Fruit fly (Drosophila melanogaster) whole organism: ENCODE results near the gene CG15308.

Experiments
- CG8478 ChIP-seq: fragments of >200 bp; optimal IDR thresholded peaks from 2 replicates; lab custom pipeline; 2018; ENCODE audit warnings: inconsistent platforms
- Dll ChIP-seq: fragments of >200 bp; optimal IDR thresholded peaks from 2 replicates; lab custom pipeline; 2017
- EcR ChIP-seq, 2 experiments: fragments of >200 bp; optimal IDR thresholded peaks; 2 replicates each; lab custom pipeline; 2017; ENCODE audit warnings: missing biosample characterization in 2 of 2, missing genetic modification characterization in 2 of 2, missing genetic modification reagents in 2 of 2
- pan ChIP-seq: fragments of >200 bp; optimal IDR thresholded peaks from 2 replicates; lab custom pipeline; 2017
- psq ChIP-seq: fragments of >200 bp; optimal IDR thresholded peaks from 2 replicates; lab custom pipeline; 2017
- usp ChIP-seq: fragments of >200 bp; optimal IDR thresholded peaks from 2 replicates; lab custom pipeline; 2017; ENCODE audit warnings: missing biosample characterization, missing genetic modification characterization, mixed read lengths

Gene CG15308

dm6 chrX:10244763-10245162 lies 25.8 kb upstream of the CG15308 start:
- TF ChIP-seq EcR (GFP tag; optimal IDR thresholded peaks at IDR 0.05; lab: Kevin White, UChicago) (no peak), Dll (lab: Kevin White, UChicago) (no peak), pan (no peak), usp (GFP tag; lab: Kevin White, UChicago) (no peak), psq (lab: Kevin White, UChicago) (no peak), CG8478 (lab: Kevin White, UChicago) (no peak)

DNA sequence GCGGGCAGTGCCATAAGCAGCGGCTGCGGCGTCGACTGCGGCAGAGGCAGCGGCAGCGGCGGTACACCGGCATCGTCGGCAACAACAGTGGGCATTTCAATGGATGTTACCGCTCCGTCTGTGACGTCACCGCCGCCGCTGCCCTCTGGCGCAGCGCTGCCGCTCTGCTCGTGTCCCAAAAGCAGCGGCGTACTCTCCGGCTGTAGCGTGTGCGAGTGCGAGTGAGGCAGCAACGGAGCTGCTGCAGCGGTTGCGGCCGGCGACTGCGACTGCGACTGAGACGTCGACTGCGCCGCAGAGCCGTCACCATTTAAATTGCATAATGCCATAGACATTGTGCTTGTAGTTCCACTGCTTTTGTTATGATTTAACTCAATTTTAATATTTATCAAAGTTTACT lies 24.6 kb upstream of the CG15308 start:
- TF ChIP-seq pan: no peak
- no peak for TF ChIP-seq Dll (lab: Kevin White, UChicago)
- no peak for TF ChIP-seq EcR (GFP tag; optimal IDR thresholded peaks at IDR 0.05; lab: Kevin White, UChicago)
- TF ChIP-seq usp (GFP tag; lab: Kevin White, UChicago): no peak
- no peak for TF ChIP-seq psq (lab: Kevin White, UChicago)
- no peak for TF ChIP-seq CG8478 (lab: Kevin White, UChicago)

- TF ChIP-seq EcR (GFP tag; optimal IDR thresholded peaks at IDR 0.05; lab: Kevin White, UChicago): no peak
- TF ChIP-seq Dll (lab: Kevin White, UChicago): no peak
- no peak for TF ChIP-seq CG8478 (lab: Kevin White, UChicago)
- no peak for TF ChIP-seq psq (lab: Kevin White, UChicago)
- TF ChIP-seq pan: no peak
- no peak for TF ChIP-seq usp (GFP tag; lab: Kevin White, UChicago)
Observed at dm6 chrX:10242883-10243282, 23.9 kb upstream of the CG15308 start.

- TF ChIP-seq EcR (GFP tag; optimal IDR thresholded peaks at IDR 0.05; lab: Kevin White, UChicago) (no peak), Dll (lab: Kevin White, UChicago) (no peak), pan (no peak), usp (GFP tag; lab: Kevin White, UChicago) (no peak), CG8478 (lab: Kevin White, UChicago) (no peak), psq (lab: Kevin White, UChicago) (no peak)
Observed at dm6 chrX:10241919-10242318, 23.0 kb upstream of the CG15308 start.

dm6 chrX:10234024-10234520 lies 15.1 kb upstream of the CG15308 start:
- no peak for TF ChIP-seq pan
- no peak for TF ChIP-seq psq (lab: Kevin White, UChicago)
- no peak for TF ChIP-seq usp (GFP tag; lab: Kevin White, UChicago)
- TF ChIP-seq Dll (lab: Kevin White, UChicago): no peak
- TF ChIP-seq CG8478 (lab: Kevin White, UChicago): no peak
- no peak for TF ChIP-seq EcR (GFP tag; optimal IDR thresholded peaks at IDR 0.05; lab: Kevin White, UChicago)

dm6 chrX:10233065-10233464 lies 14.1 kb upstream of the CG15308 start, which contains the start of gene CG2961:
Gene CG2961 (minus strand): TSS chrX:10233080.
- TF ChIP-seq CG8478 (lab: Kevin White, UChicago) (no peak), psq (lab: Kevin White, UChicago) (no peak), usp (GFP tag; lab: Kevin White, UChicago) (no peak), pan (no peak)

DNA sequence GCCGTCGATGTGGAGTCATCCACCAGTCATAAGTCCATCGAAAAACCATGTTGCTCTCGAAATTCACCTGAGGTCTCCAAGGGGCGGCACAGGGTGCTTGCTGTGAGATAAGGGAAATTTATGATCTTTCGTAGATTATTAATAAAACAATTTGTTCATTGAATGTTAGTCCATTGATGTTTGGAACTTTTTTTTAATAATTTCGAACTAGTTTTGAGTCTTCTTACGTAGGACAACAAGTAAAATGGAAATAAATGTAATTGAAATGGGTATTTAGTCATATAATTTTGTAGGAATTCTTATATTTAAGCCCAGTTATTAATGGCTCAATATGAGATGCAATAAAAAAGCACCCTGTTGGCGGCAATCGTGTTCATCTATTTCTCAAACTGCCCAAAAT lies 13.6 kb upstream of the CG15308 start:
- TF ChIP-seq pan (no peak), psq (lab: Kevin White, UChicago) (no peak), CG8478 (lab: Kevin White, UChicago) (no peak), Dll (lab: Kevin White, UChicago) (no peak), usp (GFP tag; lab: Kevin White, UChicago) (no peak), EcR (GFP tag; optimal IDR thresholded peaks at IDR 0.05; lab: Kevin White, UChicago) (no peak)

DNA sequence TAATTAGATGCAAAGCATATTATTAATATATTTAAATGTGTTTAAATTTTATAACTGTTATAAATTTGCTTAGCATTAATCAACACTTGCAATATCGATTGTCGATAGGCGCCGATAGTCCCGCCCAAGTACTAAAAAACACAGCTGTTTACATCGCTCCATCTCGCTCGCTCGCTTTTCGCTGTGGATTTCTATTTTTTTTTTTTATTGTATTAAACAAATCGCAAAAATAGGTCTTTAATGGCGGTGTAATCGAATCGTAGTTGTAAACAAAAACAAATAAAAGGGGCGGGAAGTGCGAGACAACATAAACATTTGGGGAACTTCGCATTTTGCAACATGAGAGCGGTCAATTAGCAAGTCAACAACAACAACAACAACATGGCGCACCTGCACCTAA lies 1.0 kb upstream of the CG15308 start, which contains the start of gene CG34408:
Gene CG34408 (plus strand): TSS at position 156 of the 400 bp plus-strand sequence.
- TF ChIP-seq Dll (lab: Kevin White, UChicago): no peak
- no peak for TF ChIP-seq psq (lab: Kevin White, UChicago)
- TF ChIP-seq EcR (GFP tag; optimal IDR thresholded peaks at IDR 0.05; lab: Kevin White, UChicago): no peak
- TF ChIP-seq CG8478 (lab: Kevin White, UChicago): no peak
- TF ChIP-seq usp (GFP tag; lab: Kevin White, UChicago): no peak
- TF ChIP-seq pan: no peak

dm6 chrX:10216634-10217239 lies 2.2 kb downstream of the CG15308 start, which contains the start of gene CG2962:
Gene CG2962 (minus strand): TSS chrX:10216642.
- no peak for TF ChIP-seq CG8478 (lab: Kevin White, UChicago)
- no peak for TF ChIP-seq pan
- no peak for TF ChIP-seq usp (GFP tag; lab: Kevin White, UChicago)
- TF ChIP-seq Dll (lab: Kevin White, UChicago): no peak
- no peak for TF ChIP-seq EcR (GFP tag; optimal IDR thresholded peaks at IDR 0.05; lab: Kevin White, UChicago)
- TF ChIP-seq psq (lab: Kevin White, UChicago): no peak

- no peak for TF ChIP-seq usp (GFP tag; lab: Kevin White, UChicago)
- TF ChIP-seq EcR (GFP tag; optimal IDR thresholded peaks at IDR 0.05; lab: Kevin White, UChicago): no peak
- no peak for TF ChIP-seq Dll (lab: Kevin White, UChicago)
- no peak for TF ChIP-seq CG8478 (lab: Kevin White, UChicago)
- TF ChIP-seq pan: no peak
- TF ChIP-seq psq (lab: Kevin White, UChicago): no peak
Observed at dm6 chrX:10212687-10213329, 6.1 kb downstream of the CG15308 start, which contains the start of gene ATPsyndelta. Gene ATPsyndelta (plus strand): TSS chrX:10212970.

DNA sequence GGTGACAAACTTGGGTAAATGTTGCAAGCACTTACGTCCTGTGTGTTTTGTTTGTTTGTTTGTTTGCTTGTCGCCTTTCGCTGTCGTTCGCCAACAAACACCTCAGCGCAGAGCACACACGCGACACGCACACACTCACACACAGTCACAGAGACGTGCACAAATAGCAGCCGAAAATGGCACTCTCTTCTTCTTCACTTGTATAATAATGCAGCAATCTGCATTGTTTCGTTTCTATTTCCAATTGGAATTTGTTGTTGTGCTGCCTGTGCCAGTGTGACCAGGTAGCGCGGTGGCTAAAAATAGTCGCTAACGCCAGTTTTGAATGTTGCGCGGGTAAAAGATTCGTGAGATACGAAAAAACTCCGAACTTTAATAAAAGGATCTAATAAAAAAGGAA lies 6.8 kb downstream of the CG15308 start, which contains the start of gene Ypel:
Gene Ypel (minus strand): TSS at position 257 of the 400 bp plus-strand sequence.
- no peak for TF ChIP-seq psq (lab: Kevin White, UChicago)
- TF ChIP-seq pan: no peak
- no peak for TF ChIP-seq EcR (GFP tag; optimal IDR thresholded peaks at IDR 0.05; lab: Kevin White, UChicago)
- TF ChIP-seq Dll (lab: Kevin White, UChicago): no peak
- no peak for TF ChIP-seq usp (GFP tag; lab: Kevin White, UChicago)
- no peak for TF ChIP-seq CG8478 (lab: Kevin White, UChicago)
